Worm (Caenorhabditis elegans) whole organism, early embryonic: Measurements from ENCODE around the gene nlp-1.

Source experiments
- B0310.2 ChIP-seq: sonication (generic microtip); optimal IDR thresholded peaks from 2 replicates; lab custom pipeline; 2016; ENCODE audit warnings: mild to moderate bottlenecking, missing genetic modification characterization, missing compliant biosample characterization
- aly-1 ChIP-seq: sonication (generic microtip); optimal IDR thresholded peaks from 2 replicates; lab custom pipeline; 2016; ENCODE audit warnings: missing genetic modification characterization, missing compliant biosample characterization
- ama-1 ChIP-seq: fragments of 150-350 bp; optimal IDR thresholded peaks from 2 replicates; lab custom pipeline; 2014
- flt-1 ChIP-seq: fragments of 200-800 bp; sonication (Bioruptor generic); IDR thresholded peaks from 2 replicates; pipeline ENCODE4 v1.3.6; 2022; ENCODE audit warnings: missing genetic modification characterization, missing compliant biosample characterization
- hmbx-1 ChIP-seq: sonication (generic microtip); optimal IDR thresholded peaks from 2 replicates; lab custom pipeline; 2016; ENCODE audit warnings: mild to moderate bottlenecking, missing genetic modification characterization, missing compliant biosample characterization
- hnd-1 ChIP-seq: sonication (generic microtip); optimal IDR thresholded peaks from 2 replicates; lab custom pipeline; 2016; ENCODE audit warnings: missing genetic modification characterization, missing compliant biosample characterization
- scrt-1 ChIP-seq: fragments of 200-800 bp; sonication (Bioruptor generic); IDR thresholded peaks from 2 replicates; pipeline ENCODE4 v1.3.6; 2022; ENCODE audit warnings: missing genetic modification characterization, missing compliant biosample characterization
- tbx-11 ChIP-seq: fragments of 200-800 bp; sonication (Bioruptor generic); IDR thresholded peaks from 2 replicates; pipeline ENCODE4 v1.3.6; 2022; ENCODE audit warnings: missing genetic modification characterization, missing compliant biosample characterization
- tra-4 ChIP-seq: sonication (generic microtip); optimal IDR thresholded peaks from 2 replicates; lab custom pipeline; 2017; ENCODE audit warnings: missing genetic modification characterization, missing compliant biosample characterization

ce11 chrX:3683060-3683459, 44.3 kb upstream of the nlp-1 start:
- TF ChIP-seq tbx-11, result no peak
- no peak for TF ChIP-seq flt-1 (GFP tag; lab: Robert Waterston, UW)
- TF ChIP-seq ama-1 (lab: Kevin White, UChicago), result no peak
- TF ChIP-seq hnd-1 (tag; lab: Kevin White, UChicago), result no peak
- no peak for TF ChIP-seq tra-4
- no peak for TF ChIP-seq hmbx-1 (tag; lab: Kevin White, UChicago)
- TF ChIP-seq aly-1, result no peak
- TF ChIP-seq scrt-1 (GFP tag; lab: Robert Waterston, UW), result no peak
- no peak for TF ChIP-seq B0310.2 (tag; lab: Kevin White, UChicago)
